Fruit fly (Drosophila melanogaster) whole organism, embryonic: ENCODE results near the gene CG14958.

ENCODE experiments used
- CG11247 ChIP-seq: fragments of 200-800 bp; sonication (Bioruptor generic); IDR thresholded peaks from 2 replicates; pipeline ENCODE4 v1.3.6; 2022; ENCODE audit warnings: missing biosample characterization, missing genetic modification characterization
- CG12071 ChIP-seq: fragments of 200-800 bp; sonication (Bioruptor generic); optimal IDR thresholded peaks from 3 replicates; lab custom pipeline; 2018; ENCODE audit warnings: missing biosample characterization, mild to moderate bottlenecking, missing genetic modification characterization
- CG12155 ChIP-seq: fragments of 200-800 bp; sonication (Bioruptor generic); optimal IDR thresholded peaks from 3 replicates; lab custom pipeline; 2016; ENCODE audit warnings: missing biosample characterization, missing genetic modification characterization
- CG16779 ChIP-seq: fragments of 200-800 bp; sonication (Bioruptor generic); IDR thresholded peaks from 2 replicates; pipeline ENCODE4 v1.3.6; 2022; ENCODE audit warnings: missing biosample characterization, missing genetic modification characterization
- CG1792 ChIP-seq: fragments of 200-800 bp; sonication (Bioruptor generic); optimal IDR thresholded peaks from 2 replicates; lab custom pipeline; 2016; ENCODE audit warnings: missing biosample characterization, missing genetic modification characterization
- CG18619 ChIP-seq: fragments of 200-800 bp; sonication (Bioruptor generic); optimal IDR thresholded peaks from 3 replicates; lab custom pipeline; 2017; ENCODE audit warnings: missing biosample characterization, mild to moderate bottlenecking, missing genetic modification characterization
- CG4360 ChIP-seq: fragments of 200-800 bp; sonication (Bioruptor generic); IDR thresholded peaks from 2 replicates; pipeline ENCODE4 v1.3.6; 2022; ENCODE audit warnings: missing biosample characterization, missing genetic modification characterization
- CG7271 ChIP-seq: fragments of 200-800 bp; sonication (Bioruptor generic); optimal IDR thresholded peaks from 2 replicates; lab custom pipeline; 2018; ENCODE audit warnings: missing biosample characterization, mild to moderate bottlenecking, missing genetic modification characterization, moderate library complexity
- CG7928 ChIP-seq: fragments of 200-800 bp; sonication (Bioruptor generic); optimal IDR thresholded peaks from 2 replicates; lab custom pipeline; 2017; ENCODE audit warnings: missing biosample characterization, mild to moderate bottlenecking, missing genetic modification characterization
- CG9437 ChIP-seq: fragments of 200-800 bp; sonication (Bioruptor generic); optimal IDR thresholded peaks from 2 replicates; lab custom pipeline; 2018; ENCODE audit warnings: missing biosample characterization, mild to moderate bottlenecking, missing genetic modification characterization
- CG9727 ChIP-seq: fragments of 200-800 bp; sonication (Bioruptor generic); optimal IDR thresholded peaks from 3 replicates; lab custom pipeline; 2017; ENCODE audit warnings: missing biosample characterization, mild to moderate bottlenecking, missing genetic modification characterization
- CG9932 ChIP-seq: fragments of 200-800 bp; sonication (Bioruptor generic); IDR thresholded peaks from 2 replicates; pipeline ENCODE4 v1.3.6; 2022; ENCODE audit warnings: missing biosample characterization, missing genetic modification characterization
- CkIIα-i1 ChIP-seq: fragments of 200-800 bp; sonication (Bioruptor generic); IDR thresholded peaks from 2 replicates; pipeline ENCODE4 v1.3.6; 2022; ENCODE audit warnings: missing biosample characterization, missing genetic modification characterization
- Dad ChIP-seq: fragments of 200-800 bp; sonication (Bioruptor generic); optimal IDR thresholded peaks from 3 replicates; lab custom pipeline; 2016; ENCODE audit warnings: missing biosample characterization, missing genetic modification characterization
- Dref ChIP-seq: fragments of 200-800 bp; sonication (Bioruptor generic); IDR thresholded peaks from 2 replicates; pipeline ENCODE4 v1.3.6; 2022; ENCODE audit warnings: missing biosample characterization, missing genetic modification characterization
- Drgx ChIP-seq: fragments of 200-800 bp; sonication (Bioruptor generic); IDR thresholded peaks from 2 replicates; pipeline ENCODE4 v1.3.6; 2022; ENCODE audit warnings: missing biosample characterization, missing genetic modification characterization
- ERR ChIP-seq: fragments of 200-800 bp; sonication (Bioruptor generic); optimal IDR thresholded peaks from 2 replicates; lab custom pipeline; 2016; ENCODE audit warnings: missing biosample characterization, missing genetic modification characterization
- H15 ChIP-seq: fragments of 200-800 bp; sonication (Bioruptor generic); IDR thresholded peaks from 3 replicates; pipeline ENCODE4 v1.3.6; 2022; ENCODE audit warnings: missing biosample characterization, missing genetic modification characterization
- Hr78 ChIP-seq, 2 experiments: fragments of 200-800 bp in 1 of 2; fragments of >200 bp in 1 of 2; sonication (Bioruptor generic) in 1 of 2; optimal IDR thresholded peaks; 2 replicates each; lab custom pipeline; 2017 to 2019; ENCODE audit warnings: missing biosample characterization in 2 of 2, missing genetic modification characterization in 2 of 2, mild to moderate bottlenecking in 1 of 2, moderate library complexity in 1 of 2
- Jarid2 ChIP-seq: fragments of 200-800 bp; sonication (Bioruptor generic); optimal IDR thresholded peaks from 3 replicates; lab custom pipeline; 2017; ENCODE audit warnings: mild to moderate bottlenecking, missing biosample characterization, missing genetic modification reagents, missing genetic modification characterization
- Nf-YC ChIP-seq: fragments of 200-800 bp; optimal IDR thresholded peaks from 3 replicates; lab custom pipeline; 2019; ENCODE audit warnings: missing biosample characterization, mild to moderate bottlenecking, missing genetic modification characterization, moderate library complexity
- NfI ChIP-seq: fragments of 200-800 bp; sonication (Bioruptor generic); optimal IDR thresholded peaks from 3 replicates; lab custom pipeline; 2018; ENCODE audit warnings: missing biosample characterization, mild to moderate bottlenecking, missing genetic modification characterization, moderate library complexity
- Ptx1 ChIP-seq: fragments of 200-800 bp; sonication (Bioruptor generic); IDR thresholded peaks from 2 replicates; pipeline ENCODE4 v1.3.6; 2022; ENCODE audit warnings: missing biosample characterization, missing genetic modification characterization
- Trl ChIP-seq, 3 experiments: fragments of >200 bp in 2 of 3; fragments of 200-800 bp in 1 of 3; sonication (Bioruptor generic) in 1 of 3; optimal IDR thresholded peaks; 2 replicates in 1 of 3; 3 replicates in 2 of 3; lab custom pipeline; 2016 to 2017; ENCODE audit warnings: missing biosample characterization in 1 of 3, missing genetic modification characterization in 1 of 3
- aop ChIP-seq: fragments of 200-800 bp; sonication (Bioruptor generic); IDR thresholded peaks from 2 replicates; pipeline ENCODE4 v1.3.6; 2022; ENCODE audit warnings: missing biosample characterization, missing genetic modification characterization
- crol ChIP-seq: fragments of 200-800 bp; sonication (Bioruptor generic); IDR thresholded peaks from 2 replicates; pipeline ENCODE4 v1.3.6; 2022; ENCODE audit warnings: missing biosample characterization, missing genetic modification characterization
- dmrt99B ChIP-seq: fragments of 200-800 bp; sonication (Bioruptor generic); optimal IDR thresholded peaks from 2 replicates; lab custom pipeline; 2018; ENCODE audit warnings: missing biosample characterization, mild to moderate bottlenecking, missing genetic modification characterization, moderate library complexity
- esg ChIP-seq: fragments of 200-800 bp; sonication (Bioruptor generic); conservative IDR thresholded peaks from 2 replicates; pipeline ENCODE4 v1.3.6; 2022; ENCODE audit warnings: missing biosample characterization, missing genetic modification characterization
- eve ChIP-seq, 2 experiments: fragments of >200 bp; optimal IDR thresholded peaks; 2 replicates each; lab custom pipeline; 2017; ENCODE audit warnings: missing biosample characterization in 2 of 2, missing genetic modification characterization in 2 of 2
- gcm ChIP-seq: fragments of 200-800 bp; sonication (Bioruptor generic); optimal IDR thresholded peaks from 2 replicates; lab custom pipeline; 2019; ENCODE audit warnings: missing biosample characterization, mild to moderate bottlenecking, missing genetic modification characterization, moderate library complexity
- gro ChIP-seq: fragments of 200-800 bp; sonication (Bioruptor generic); optimal IDR thresholded peaks from 2 replicates; lab custom pipeline; 2016; ENCODE audit warnings: missing biosample characterization, missing genetic modification characterization
- hb ChIP-seq: fragments of 200-800 bp; sonication (Bioruptor generic); IDR thresholded peaks from 3 replicates; pipeline ENCODE4 v1.3.6; 2022; ENCODE audit warnings: missing biosample characterization, missing genetic modification characterization; ENCODE audit not compliant: partially characterized antibody
- hkb ChIP-seq, 2 experiments: fragments of 200-800 bp in 1 of 2; fragments of >200 bp in 1 of 2; sonication (Bioruptor generic) in 1 of 2; IDR thresholded peaks in 1 of 2; optimal IDR thresholded peaks in 1 of 2; 2 replicates each; pipeline versions ENCODE4 v1.3.6 to Lab custom; 2017 to 2022; ENCODE audit warnings: missing biosample characterization in 1 of 2, missing genetic modification characterization in 1 of 2
- jigr1 ChIP-seq: fragments of 200-800 bp; sonication (Bioruptor generic); IDR thresholded peaks from 3 replicates; pipeline ENCODE4 v1.3.6; 2022; ENCODE audit warnings: missing biosample characterization, missing genetic modification characterization
- jumu ChIP-seq: fragments of 200-800 bp; sonication (Bioruptor generic); optimal IDR thresholded peaks from 3 replicates; lab custom pipeline; 2016; ENCODE audit warnings: missing biosample characterization, missing genetic modification characterization
- knrl ChIP-seq: fragments of 200-800 bp; sonication (Bioruptor generic); IDR thresholded peaks from 3 replicates; pipeline ENCODE4 v1.3.6; 2022; ENCODE audit warnings: missing biosample characterization, missing genetic modification characterization; ENCODE audit not compliant: partially characterized antibody
- lov ChIP-seq, 2 experiments: fragments of 200-800 bp in 1 of 2; fragments of >200 bp in 1 of 2; sonication (Bioruptor generic) in 1 of 2; IDR thresholded peaks in 1 of 2; optimal IDR thresholded peaks in 1 of 2; 2 replicates in 1 of 2; 3 replicates in 1 of 2; pipeline versions ENCODE4 v1.3.6 to Lab custom; 2017 to 2022; ENCODE audit warnings: missing biosample characterization in 1 of 2, missing genetic modification characterization in 1 of 2
- ranshi ChIP-seq: fragments of 200-800 bp; sonication (Bioruptor generic); IDR thresholded peaks from 2 replicates; pipeline ENCODE4 v1.3.6; 2022; ENCODE audit warnings: missing biosample characterization, missing genetic modification characterization
- repo ChIP-seq: fragments of 200-800 bp; sonication (Bioruptor generic); optimal IDR thresholded peaks from 2 replicates; lab custom pipeline; 2016; ENCODE audit warnings: missing biosample characterization, missing genetic modification characterization
- salm ChIP-seq: fragments of 200-800 bp; sonication (Bioruptor generic); optimal IDR thresholded peaks from 2 replicates; lab custom pipeline; 2018; ENCODE audit warnings: missing biosample characterization, mild to moderate bottlenecking, missing genetic modification characterization
- sc ChIP-seq, 3 experiments: fragments of >200 bp in 2 of 3; fragments of 200-800 bp in 1 of 3; sonication (Bioruptor generic) in 1 of 3; optimal IDR thresholded peaks; 2 replicates in 2 of 3; 3 replicates in 1 of 3; lab custom pipeline; 2017; ENCODE audit warnings: mild to moderate bottlenecking in 1 of 3, missing biosample characterization in 1 of 3, missing genetic modification characterization in 1 of 3, missing genetic modification reagents in 1 of 3
- sd ChIP-seq: fragments of 200-800 bp; sonication (Bioruptor generic); optimal IDR thresholded peaks from 3 replicates; lab custom pipeline; 2018; ENCODE audit warnings: missing biosample characterization, mild to moderate bottlenecking, missing genetic modification characterization, moderate library complexity
- seq ChIP-seq: fragments of 200-800 bp; sonication (Bioruptor generic); IDR thresholded peaks from 2 replicates; pipeline ENCODE4 v1.3.6; 2022; ENCODE audit warnings: missing biosample characterization, missing genetic modification characterization
- sna ChIP-seq: fragments of 200-800 bp; sonication (Bioruptor generic); IDR thresholded peaks from 2 replicates; pipeline ENCODE4 v1.3.6; 2022; ENCODE audit warnings: missing biosample characterization, missing genetic modification characterization; ENCODE audit not compliant: partially characterized antibody
- sr ChIP-seq: fragments of 200-800 bp; sonication (Bioruptor generic); IDR thresholded peaks from 3 replicates; pipeline ENCODE4 v1.3.6; 2022; ENCODE audit warnings: missing biosample characterization, missing genetic modification characterization
- stwl ChIP-seq: fragments of 200-800 bp; sonication (Bioruptor generic); optimal IDR thresholded peaks from 3 replicates; lab custom pipeline; 2018; ENCODE audit warnings: missing biosample characterization, mild to moderate bottlenecking, missing genetic modification characterization, moderate library complexity
- tna ChIP-seq: fragments of 200-800 bp; sonication (Bioruptor generic); IDR thresholded peaks from 2 replicates; pipeline ENCODE4 v1.3.6; 2022; ENCODE audit warnings: missing biosample characterization, missing genetic modification characterization; ENCODE audit not compliant: partially characterized antibody
- yki ChIP-seq: fragments of >200 bp; optimal IDR thresholded peaks from 3 replicates; lab custom pipeline; 2018

The CG14958 gene

DNA sequence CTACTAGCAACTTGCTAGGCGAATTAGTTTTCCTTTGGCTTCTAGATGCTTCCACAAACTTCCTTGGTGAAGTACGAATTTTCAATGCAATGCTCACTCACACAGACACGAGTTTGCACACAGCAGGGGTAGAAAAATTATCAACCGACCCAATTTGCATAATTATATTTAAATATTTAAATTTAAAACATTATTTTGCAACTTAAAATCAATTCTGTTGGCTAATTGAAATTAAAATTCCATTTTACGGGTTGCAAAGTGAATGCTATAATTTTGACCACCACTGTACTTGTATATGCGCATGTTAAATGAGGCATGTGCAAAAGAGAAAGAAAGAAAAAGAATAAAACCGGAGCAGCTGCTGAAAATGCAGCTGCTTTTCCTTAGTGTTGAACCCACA, 4.3 kb downstream of the CG14958 start (continued):
- TF ChIP-seq knrl (GFP tag; lab: Robert Waterston, UW) (0 out of 3 replicates have a peak, but pooled peaks have one; percentile 12), CG11247 (GFP tag; lab: Robert Waterston, UW) (peak; percentile 92), H15 (GFP tag; lab: Robert Waterston, UW) (peak; percentile 91), CG12071 (GFP tag; lab: Kevin White, UChicago) (peak; percentile 91), ranshi (GFP tag; lab: Robert Waterston, UW) (peak; percentile 95), CG9437 (GFP tag; lab: Kevin White, UChicago) (peak; percentile 84), Hr78 (GFP tag; optimal IDR thresholded peaks at IDR 0.05; lab: Kevin White, UChicago) (peak in 1 of 2 experiments; percentile 70), Trl (optimal IDR thresholded peaks at IDR 0.05; lab: Kevin White, UChicago) (no peak), Trl (GFP tag; optimal IDR thresholded peaks at IDR 0.05; lab: Kevin White, UChicago) (peak; percentile 47), repo (GFP tag; lab: Kevin White, UChicago) (peak; percentile 48), CG9932 (GFP tag; lab: Robert Waterston, UW) (peak; percentile 81), Nf-YC (peak; percentile 80), stwl (tag; lab: Kevin White, UChicago) (peak; percentile 50), hkb (optimal IDR thresholded peaks at IDR 0.05; lab: Kevin White, UChicago) (no peak), hkb (GFP tag; IDR thresholded peaks at IDR 0.05; lab: Robert Waterston, UW) (peak; percentile 97), jigr1 (peak; percentile 90), CG7271 (tag; lab: Kevin White, UChicago) (peak; percentile 92), dmrt99B (tag; lab: Kevin White, UChicago) (peak; percentile 96), CG12155 (peak; percentile 84), CG16779 (GFP tag; lab: Robert Waterston, UW) (peak; percentile 84; the same call in 1 of the 2 replicates), salm (tag; lab: Kevin White, UChicago) (peak; percentile 90), Dad (GFP tag; lab: Kevin White, UChicago) (peak; percentile 58), CG1792 (peak; percentile 50), esg (GFP tag; lab: Robert Waterston, UW) (peak; percentile 89), hb (GFP tag; lab: Robert Waterston, UW) (no peak), CkIIα-i1 (GFP tag; lab: Robert Waterston, UW) (0 out of 2 replicates have a peak, but pooled peaks have one; percentile 15), Drgx (GFP tag; lab: Robert Waterston, UW) (peak; percentile 99), CG4360 (GFP tag; lab: Robert Waterston, UW) (peak; percentile 71), gro (peak; percentile 42), NfI (GFP tag; lab: Kevin White, UChicago) (peak; percentile 93), CG7928 (GFP tag; lab: Kevin White, UChicago) (peak; percentile 50), eve (GFP tag; optimal IDR thresholded peaks at IDR 0.05; lab: Kevin White, UChicago) (no peak), lov (optimal IDR thresholded peaks at IDR 0.05; lab: Kevin White, UChicago) (no peak), lov (GFP tag; IDR thresholded peaks at IDR 0.05; lab: Robert Waterston, UW) (peak; percentile 88), crol (peak; percentile 53), sr (GFP tag; lab: Robert Waterston, UW) (peak; percentile 54; the same call in 1 of the 3 replicates), Ptx1 (GFP tag; lab: Robert Waterston, UW) (peak; percentile 95), gcm (peak; percentile 95), aop (GFP tag; lab: Robert Waterston, UW) (peak; percentile 59; the same call in 1 of the 2 replicates), sna (no peak), seq (GFP tag; lab: Robert Waterston, UW) (peak; percentile 95), Dref (GFP tag; lab: Robert Waterston, UW) (no peak), yki (lab: Kevin White, UChicago) (no peak), Jarid2 (GFP tag; lab: Kevin White, UChicago) (peak; percentile 67), CG9727 (peak; percentile 94), sc (optimal IDR thresholded peaks at IDR 0.05; lab: Kevin White, UChicago) (no peak), sc (GFP tag; optimal IDR thresholded peaks at IDR 0.05; lab: Kevin White, UChicago) (peak; percentile 91), sd (tag; lab: Kevin White, UChicago) (peak; percentile 79), jumu (GFP tag; lab: Kevin White, UChicago) (peak; percentile 29), tna (GFP tag; lab: Robert Waterston, UW) (no peak), ERR (GFP tag; lab: Kevin White, UChicago) (peak; percentile 50), CG18619 (GFP tag; lab: Kevin White, UChicago) (peak; percentile 90)
